Worm (Caenorhabditis elegans) whole organism, L1 larva: ENCODE measurements around the gene hsp-1.

ENCODE experiments used
- fos-1 ChIP-seq: fragments of 150-350 bp; optimal IDR thresholded peaks from 2 replicates; lab custom pipeline; 2014; ENCODE audit warnings: missing biosample characterization, missing genetic modification characterization
- isw-1 ChIP-seq: fragments of 200-800 bp; sonication (Bioruptor generic); IDR thresholded peaks from 2 replicates; pipeline ENCODE4 v1.3.6; 2022; ENCODE audit warnings: missing genetic modification characterization, missing compliant biosample characterization
- lin-39 ChIP-seq: fragments of 150-350 bp; optimal IDR thresholded peaks from 2 replicates; lab custom pipeline; 2014; ENCODE audit warnings: missing biosample characterization, missing genetic modification reagents, missing genetic modification characterization
- nhr-19 ChIP-seq: fragments of 200-800 bp; sonication (Bioruptor generic); conservative IDR thresholded peaks from 2 replicates; pipeline ENCODE4 v1.3.6; 2022; ENCODE audit warnings: missing genetic modification characterization, missing compliant biosample characterization
- nhr-85 ChIP-seq: sonication (generic microtip); peaks from one replicate; lab custom pipeline; 2016; ENCODE audit warnings: missing genetic modification characterization, inconsistent platforms, missing compliant biosample characterization
- snpc-4 ChIP-seq: fragments of 150-350 bp; optimal IDR thresholded peaks from 2 replicates; lab custom pipeline; 2014; ENCODE audit warnings: missing biosample characterization, missing genetic modification characterization
- sox-4 ChIP-seq: sonication (generic microtip); optimal IDR thresholded peaks from 2 replicates; lab custom pipeline; 2016; ENCODE audit warnings: missing genetic modification characterization, missing compliant biosample characterization
- ztf-4 ChIP-seq: fragments of 150-350 bp; optimal IDR thresholded peaks from 2 replicates; lab custom pipeline; 2014; ENCODE audit warnings: missing biosample characterization, missing genetic modification characterization

- TF ChIP-seq ztf-4 (tag; lab: Kevin White, UChicago) (no peak), sox-4 (tag; lab: Kevin White, UChicago) (no peak), nhr-85 (tag; lab: Kevin White, UChicago) (no peak), isw-1 (no peak), nhr-19 (GFP tag; lab: Robert Waterston, UW) (no peak), fos-1 (tag; lab: Kevin White, UChicago) (no peak), snpc-4 (tag; lab: Kevin White, UChicago) (no peak), lin-39 (tag; lab: Kevin White, UChicago) (no peak)
Observed at ce11 chrIV:17232899-17233298, 45.9 kb upstream of the hsp-1 start.
